Worm (Caenorhabditis elegans): ENCODE data around the gene C07D10.6.

- TF ChIP-seq madf-2 (tag; optimal IDR thresholded peaks at IDR 0.05): no peak
- no peak for TF ChIP-seq K09A11.1 (tag; optimal IDR thresholded peaks at IDR 0.05; ENCODE audit: insufficient read depth)
- no peak for TF ChIP-seq ets-4 (tag; optimal IDR thresholded peaks at IDR 0.05)
- TF ChIP-seq sox-2 (GFP tag; IDR thresholded peaks at IDR 0.05): no peak
Observed at ce11 chrII:7337469-7337893, 41.6 kb upstream of the C07D10.6 start.
